Fruit fly (Drosophila melanogaster): ENCODE data around the gene Pli.

The Pli gene

DNA sequence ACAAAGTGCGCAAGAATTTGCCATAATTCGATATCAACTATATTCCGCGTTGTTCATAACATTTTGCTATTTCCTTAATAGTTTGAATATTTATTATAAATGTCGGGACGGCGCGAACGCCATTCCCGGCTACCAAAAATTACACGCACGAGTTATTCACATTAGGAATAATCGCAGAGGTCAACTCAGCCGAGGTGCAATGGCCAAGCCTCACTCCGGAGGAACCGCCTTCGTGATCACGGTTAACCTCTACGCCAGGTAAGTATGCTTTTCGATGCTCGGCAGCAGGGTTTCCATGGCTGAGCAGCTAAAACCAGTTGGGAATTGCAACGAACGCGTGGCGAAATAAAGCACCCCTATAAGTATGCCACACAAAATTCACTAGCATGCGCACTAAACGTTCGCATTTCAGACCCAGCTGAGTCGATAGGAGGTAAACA lies 30.5 kb downstream of the Pli start (continued):
- peak; percentile 36 for TF ChIP-seq CG15011 (GFP tag; optimal IDR thresholded peaks at IDR 0.05)
- peak; percentile 65 for TF ChIP-seq Hmr (GFP tag; optimal IDR thresholded peaks at IDR 0.05)
- peak; percentile 78; the same call in 1 of the 2 replicates for TF ChIP-seq CG16779 (GFP tag; IDR thresholded peaks at IDR 0.05)
- peak; percentile 23 for TF ChIP-seq CG33557 (GFP tag; optimal IDR thresholded peaks at IDR 0.05)
- TF ChIP-seq pzg (GFP tag; optimal IDR thresholded peaks at IDR 0.05), result peak; percentile 25
- peak; percentile 60; the same call in 1 of the 2 replicates for TF ChIP-seq tna (GFP tag; IDR thresholded peaks at IDR 0.05; ENCODE audit: partially characterized antibody)
- peak; percentile 22 for TF ChIP-seq CG10654 (GFP tag; optimal IDR thresholded peaks at IDR 0.05)
- TF ChIP-seq CG7372 (GFP tag; IDR thresholded peaks at IDR 0.05), result peak; percentile 40; the same call in 1 of the 2 replicates
- peak; percentile 86 for TF ChIP-seq sob (GFP tag; IDR thresholded peaks at IDR 0.05)
- TF ChIP-seq knrl (GFP tag; IDR thresholded peaks at IDR 0.05; ENCODE audit: partially characterized antibody), result peak; percentile 75; the same call in 2 of the 3 replicates
- TF ChIP-seq HLH3B (GFP tag; IDR thresholded peaks at IDR 0.05), result peak; percentile 64; the same call in 1 of the 2 replicates
- peak; percentile 59 for TF ChIP-seq ssp (GFP tag; IDR thresholded peaks at IDR 0.05)
- peak; percentile 41; the same call in 1 of the 2 replicates for TF ChIP-seq CG17612 (GFP tag; IDR thresholded peaks at IDR 0.05)
- TF ChIP-seq gsb-n (tag; optimal IDR thresholded peaks at IDR 0.05), result peak; percentile 46
- peak; percentile 76 for TF ChIP-seq CG2120 (GFP tag; optimal IDR thresholded peaks at IDR 0.05)
- TF ChIP-seq CG10979 (tag; optimal IDR thresholded peaks at IDR 0.05), result peak; percentile 39
- peak; percentile 52 for TF ChIP-seq CG4854 (GFP tag; optimal IDR thresholded peaks at IDR 0.05)
- TF ChIP-seq aop (GFP tag; IDR thresholded peaks at IDR 0.05), result 0 out of 2 replicates have a peak, but pooled peaks have one; percentile 19
- peak; percentile 79 for TF ChIP-seq NFAT (GFP tag; IDR thresholded peaks at IDR 0.05)
- peak; percentile 37 for TF ChIP-seq CG3407 (GFP tag; optimal IDR thresholded peaks at IDR 0.05)
- TF ChIP-seq CG12769 (tag; optimal IDR thresholded peaks at IDR 0.05), result peak; percentile 86
- peak; percentile 78 for TF ChIP-seq Awh (GFP tag; IDR thresholded peaks at IDR 0.05)
- TF ChIP-seq CG18619 (GFP tag; optimal IDR thresholded peaks at IDR 0.05), result peak; percentile 41
- TF ChIP-seq sens (GFP tag), result peak; percentile 89
- TF ChIP-seq slbo (GFP tag; IDR thresholded peaks at IDR 0.05), result peak; percentile 72
- peak; percentile 32 for TF ChIP-seq CG17385 (GFP tag; optimal IDR thresholded peaks at IDR 0.05)
- peak; percentile 39 for TF ChIP-seq pum (GFP tag; optimal IDR thresholded peaks at IDR 0.05)
- TF ChIP-seq ara (GFP tag; IDR thresholded peaks at IDR 0.05), result peak; percentile 77
- peak; percentile 33 for TF ChIP-seq Blimp-1 (GFP tag; optimal IDR thresholded peaks at IDR 0.05)
- TF ChIP-seq ash1 (GFP tag; optimal IDR thresholded peaks at IDR 0.05), result peak; percentile 14
- peak; percentile 57 for TF ChIP-seq btn (GFP tag; optimal IDR thresholded peaks at IDR 0.05)
- TF ChIP-seq Ptx1 (GFP tag; IDR thresholded peaks at IDR 0.05), result peak; percentile 66
- peak; percentile 56; the same call in 2 of the 3 replicates for TF ChIP-seq HLH4C (GFP tag; IDR thresholded peaks at IDR 0.05; ENCODE audit: partially characterized antibody)
- peak; percentile 49 for TF ChIP-seq Mad (GFP tag; optimal IDR thresholded peaks at IDR 0.05)
- peak; percentile 23 for TF ChIP-seq gem (tag; optimal IDR thresholded peaks at IDR 0.05)
- TF ChIP-seq CG11085 (GFP tag; IDR thresholded peaks at IDR 0.05), result peak; percentile 68; the same call in 1 of the 2 replicates
- TF ChIP-seq ftz-f1 (GFP tag; optimal IDR thresholded peaks at IDR 0.05), result peak; percentile 51
- TF ChIP-seq row (GFP tag; IDR thresholded peaks at IDR 0.05), result peak; percentile 30; the same call in 1 of the 3 replicates
- peak; percentile 77 for TF ChIP-seq bbx (GFP tag; IDR thresholded peaks at IDR 0.05; ENCODE audit: partially characterized antibody)
- TF ChIP-seq CG18599 (GFP tag; optimal IDR thresholded peaks at IDR 0.05), result peak; percentile 59
- peak; percentile 31; the same call in 1 of the 2 replicates for TF ChIP-seq Taf1 (GFP tag; IDR thresholded peaks at IDR 0.05)
- TF ChIP-seq CG14710 (tag; optimal IDR thresholded peaks at IDR 0.05), result peak; percentile 25
- 0 out of 2 replicates have a peak, but pooled peaks have one; percentile 32 for TF ChIP-seq gt (GFP tag; IDR thresholded peaks at IDR 0.05)
- TF ChIP-seq CG10267 (tag; optimal IDR thresholded peaks at IDR 0.05), result peak; percentile 18
- peak; percentile 79 for TF ChIP-seq NC2β (GFP tag; optimal IDR thresholded peaks at IDR 0.05)
- TF ChIP-seq nerfin-2 (GFP tag; IDR thresholded peaks at IDR 0.05; ENCODE audit: partially characterized antibody), result peak; percentile 66
- TF ChIP-seq pb (GFP tag; optimal IDR thresholded peaks at IDR 0.05), result peak; percentile 48
- TF ChIP-seq CG12744 (GFP tag; optimal IDR thresholded peaks at IDR 0.05), result peak; percentile 37
- peak; percentile 60; the same call in 1 of the 2 replicates for TF ChIP-seq inv (GFP tag; IDR thresholded peaks at IDR 0.05; ENCODE audit: partially characterized antibody)

All from whole organism, embryonic.